Worm (Caenorhabditis elegans) whole organism, early embryonic: ENCODE data around the gene arp-1.

Source experiments
- B0310.2 ChIP-seq: sonication (generic microtip); optimal IDR thresholded peaks from 2 replicates; lab custom pipeline; 2016; ENCODE audit warnings: mild to moderate bottlenecking, missing genetic modification characterization, missing compliant biosample characterization
- aly-1 ChIP-seq: sonication (generic microtip); optimal IDR thresholded peaks from 2 replicates; lab custom pipeline; 2016; ENCODE audit warnings: missing genetic modification characterization, missing compliant biosample characterization
- ama-1 ChIP-seq: fragments of 150-350 bp; optimal IDR thresholded peaks from 2 replicates; lab custom pipeline; 2014
- ceh-13 ChIP-seq: fragments of 200-800 bp; sonication (Bioruptor generic); optimal IDR thresholded peaks from 2 replicates; lab custom pipeline; 2018; ENCODE audit warnings: mild to moderate bottlenecking, missing genetic modification characterization, missing compliant biosample characterization
- ets-7 ChIP-seq: sonication (generic microtip); optimal IDR thresholded peaks from 2 replicates; lab custom pipeline; 2016; ENCODE audit warnings: missing genotype, missing genetic modification characterization, missing compliant biosample characterization
- tbx-11 ChIP-seq: fragments of 200-800 bp; sonication (Bioruptor generic); IDR thresholded peaks from 2 replicates; pipeline ENCODE4 v1.3.6; 2022; ENCODE audit warnings: missing genetic modification characterization, missing compliant biosample characterization
- tbx-37 ChIP-seq: fragments of 200-800 bp; sonication (Bioruptor generic); conservative IDR thresholded peaks from 2 replicates; pipeline ENCODE4 v1.3.6; 2022; ENCODE audit warnings: missing genetic modification reagents, missing genetic modification characterization, missing compliant biosample characterization
- tra-4 ChIP-seq: sonication (generic microtip); optimal IDR thresholded peaks from 2 replicates; lab custom pipeline; 2017; ENCODE audit warnings: missing genetic modification characterization, missing compliant biosample characterization

- TF ChIP-seq ama-1 (lab: Kevin White, UChicago) = no peak
- no peak for TF ChIP-seq ets-7 (tag; lab: Kevin White, UChicago)
- no peak for TF ChIP-seq tbx-11
- TF ChIP-seq tbx-37 (GFP tag; lab: Robert Waterston, UW) = no peak
- no peak for TF ChIP-seq aly-1 (tag; lab: Kevin White, UChicago)
- TF ChIP-seq ceh-13 (GFP tag; lab: Kevin White, UChicago) = no peak
- TF ChIP-seq B0310.2 (tag; lab: Kevin White, UChicago) = no peak
- no peak for TF ChIP-seq tra-4 (tag; lab: Kevin White, UChicago)
Measured at ce11 chrII:15080535-15080934, 39.6 kb upstream of the arp-1 start.
